Worm (Caenorhabditis elegans) whole organism, L4/young adult: Measurements from ENCODE around the gene ZK813.7.

Experiments
- W03F9.2 ChIP-seq: fragments of 150-350 bp; optimal IDR thresholded peaks from 2 replicates; lab custom pipeline; 2014; ENCODE audit warnings: missing biosample characterization, missing genetic modification characterization
- dao-5 ChIP-seq: sonication (generic microtip); optimal IDR thresholded peaks from 2 replicates; lab custom pipeline; 2016; ENCODE audit warnings: missing genotype, missing genetic modification characterization, moderate library complexity, missing compliant biosample characterization
- him-1 ChIP-seq: sonication (generic microtip); optimal IDR thresholded peaks from 2 replicates; lab custom pipeline; 2016; ENCODE audit warnings: missing genotype, missing genetic modification reagents, missing genetic modification characterization, missing compliant biosample characterization

DNA sequence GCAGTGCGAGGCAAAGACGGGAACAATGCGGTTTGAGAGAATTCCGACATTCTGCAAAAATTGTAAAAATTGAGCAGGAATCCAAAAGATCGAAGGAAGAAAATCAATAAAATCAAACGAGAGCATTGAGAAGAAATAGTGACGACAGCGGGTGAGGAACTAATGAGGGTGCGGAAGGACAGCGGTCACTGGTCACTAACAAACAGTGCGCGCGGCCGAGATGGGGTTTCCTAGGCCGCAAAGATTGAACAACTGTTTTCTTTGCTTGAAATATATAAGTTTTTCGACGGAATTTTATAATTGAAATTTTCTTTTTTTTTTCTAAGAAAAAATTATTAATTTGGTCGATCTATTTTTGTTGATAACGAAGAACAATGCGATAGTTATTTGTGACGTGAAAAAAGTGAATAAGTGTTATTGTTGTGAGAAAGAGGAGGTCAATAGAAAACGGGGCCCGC lies 33.0 kb upstream of the ZK813.7 start, which contains the start of gene unc-78:
- TF ChIP-seq dao-5 (tag; lab: Kevin White, UChicago): no peak
- TF ChIP-seq W03F9.2 (tag; lab: Kevin White, UChicago): no peak
- TF ChIP-seq him-1 (tag; lab: Kevin White, UChicago): no peak
